Worm (Caenorhabditis elegans) whole organism, L1 larva: ENCODE measurements around the gene M117.4.

Experiments
- blmp-1 ChIP-seq: fragments of 150-350 bp; optimal IDR thresholded peaks from 2 replicates; lab custom pipeline; 2014; ENCODE audit warnings: missing biosample characterization, missing genetic modification characterization
- fos-1 ChIP-seq: fragments of 150-350 bp; optimal IDR thresholded peaks from 2 replicates; lab custom pipeline; 2014; ENCODE audit warnings: missing biosample characterization, missing genetic modification characterization
- mef-2 ChIP-seq: fragments of 150-350 bp; optimal IDR thresholded peaks from 2 replicates; lab custom pipeline; 2014; ENCODE audit warnings: missing biosample characterization, missing genetic modification characterization
- mep-1 ChIP-seq: fragments of 150-350 bp; optimal IDR thresholded peaks from 2 replicates; lab custom pipeline; 2014; ENCODE audit warnings: missing biosample characterization, missing genetic modification characterization
- nhr-28 ChIP-seq: fragments of 150-350 bp; optimal IDR thresholded peaks from 2 replicates; lab custom pipeline; 2014; ENCODE audit warnings: missing biosample characterization, missing genetic modification characterization
- nhr-77 ChIP-seq: fragments of 150-350 bp; optimal IDR thresholded peaks from 2 replicates; lab custom pipeline; 2014; ENCODE audit warnings: missing biosample characterization, missing genetic modification characterization
- nhr-84 ChIP-seq: sonication (generic microtip); optimal IDR thresholded peaks from 2 replicates; lab custom pipeline; 2017; ENCODE audit warnings: missing biosample characterization, missing genetic modification characterization
- pax-3 ChIP-seq: fragments of 200-800 bp; sonication (Bioruptor generic); optimal IDR thresholded peaks from 2 replicates; lab custom pipeline; 2018; ENCODE audit warnings: mild to moderate bottlenecking, missing genetic modification characterization, moderate library complexity, missing compliant biosample characterization
- skn-1 ChIP-seq: fragments of 150-350 bp; optimal IDR thresholded peaks from 2 replicates; lab custom pipeline; 2014; ENCODE audit warnings: missing biosample characterization, missing genetic modification characterization

ce11 chrIV:11793170-11793569 lies 40.2 kb downstream of the M117.4 start:
- TF ChIP-seq skn-1 (no peak), nhr-77 (no peak), blmp-1 (tag; lab: Kevin White, UChicago) (no peak), mep-1 (tag; lab: Kevin White, UChicago) (no peak), pax-3 (no peak), mef-2 (tag; lab: Kevin White, UChicago) (no peak), fos-1 (no peak), nhr-28 (tag; lab: Kevin White, UChicago) (no peak), nhr-84 (tag; lab: Kevin White, UChicago) (no peak)
